Worm (Caenorhabditis elegans) whole organism, young adult: Measurements from ENCODE around the gene clec-118.

Experiments used
- B0019.2 ChIP-seq: fragments of 200-800 bp; sonication (Bioruptor generic); conservative IDR thresholded peaks from 2 replicates; pipeline ENCODE4 v1.3.6; 2022; ENCODE audit warnings: missing genetic modification reagents, missing genetic modification characterization, missing compliant biosample characterization
- F10E7.11 ChIP-seq: sonication (generic microtip); optimal IDR thresholded peaks from 2 replicates; lab custom pipeline; 2017; ENCODE audit warnings: mild to moderate bottlenecking, missing genetic modification characterization, moderate library complexity, missing compliant biosample characterization
- F23B12.7 ChIP-seq: sonication (generic microtip); optimal IDR thresholded peaks from 2 replicates; lab custom pipeline; 2017; ENCODE audit warnings: missing genetic modification characterization, mild to moderate bottlenecking, missing compliant biosample characterization, antibody characterized with exemption, moderate library complexity; ENCODE audit not compliant: insufficient read depth
- F33H1.4 ChIP-seq: fragments of 200-800 bp; sonication (Bioruptor generic); IDR thresholded peaks from 2 replicates; pipeline ENCODE4 v1.3.6; 2022; ENCODE audit warnings: missing genetic modification reagents, missing genetic modification characterization, missing compliant biosample characterization
- F37B4.10 ChIP-seq: fragments of 200-800 bp; sonication (Bioruptor generic); IDR thresholded peaks from 2 replicates; pipeline ENCODE4 v1.3.6; 2022; ENCODE audit warnings: missing genetic modification characterization, missing compliant biosample characterization
- Y53F4B.3 ChIP-seq: fragments of 200-800 bp; sonication (Bioruptor generic); IDR thresholded peaks from 2 replicates; pipeline ENCODE4 v1.3.6; 2022; ENCODE audit warnings: missing genetic modification reagents, missing genetic modification characterization, missing compliant biosample characterization
- Y56A3A.18 ChIP-seq: fragments of 200-800 bp; sonication (Bioruptor generic); IDR thresholded peaks from 2 replicates; pipeline ENCODE4 v1.3.6; 2022; ENCODE audit warnings: missing genetic modification reagents, missing genetic modification characterization, missing compliant biosample characterization
- aptf-3 ChIP-seq: fragments of 200-800 bp; sonication (Bioruptor generic); IDR thresholded peaks from 2 replicates; pipeline ENCODE4 v1.3.6; 2022; ENCODE audit warnings: missing genetic modification characterization, missing compliant biosample characterization
- attf-3 ChIP-seq: fragments of 200-800 bp; sonication (Bioruptor generic); conservative IDR thresholded peaks from 2 replicates; pipeline ENCODE4 v1.3.6; 2022; ENCODE audit warnings: missing genetic modification reagents, missing genetic modification characterization, missing compliant biosample characterization
- attf-6 ChIP-seq: fragments of 200-800 bp; sonication (Bioruptor generic); IDR thresholded peaks from 2 replicates; pipeline ENCODE4 v1.3.6; 2022; ENCODE audit warnings: missing genetic modification reagents, missing genetic modification characterization, missing compliant biosample characterization
- ceh-58 ChIP-seq: fragments of 200-800 bp; sonication (Bioruptor generic); IDR thresholded peaks from 2 replicates; pipeline ENCODE4 v1.3.6; 2022; ENCODE audit warnings: missing genetic modification characterization, missing compliant biosample characterization
- die-1 ChIP-seq: sonication (generic microtip); optimal IDR thresholded peaks from 2 replicates; lab custom pipeline; 2016; ENCODE audit warnings: missing genotype, mild to moderate bottlenecking, missing genetic modification characterization, missing compliant biosample characterization
- dox-1 ChIP-seq: fragments of 200-800 bp; sonication (Bioruptor generic); IDR thresholded peaks from 2 replicates; pipeline ENCODE4 v1.3.6; 2022; ENCODE audit warnings: missing genetic modification reagents, missing genetic modification characterization, missing compliant biosample characterization
- dpl-1 ChIP-seq: fragments of 150-350 bp; optimal IDR thresholded peaks from 2 replicates; lab custom pipeline; 2014; ENCODE audit warnings: missing biosample characterization, missing genetic modification reagents, missing genetic modification characterization
- efl-1 ChIP-seq: fragments of 150-350 bp; optimal IDR thresholded peaks from 2 replicates; lab custom pipeline; 2014; ENCODE audit warnings: missing biosample characterization, missing genetic modification reagents, missing genetic modification characterization
- egl-18 ChIP-seq: fragments of 200-800 bp; sonication (Bioruptor generic); IDR thresholded peaks from 2 replicates; pipeline ENCODE4 v1.3.6; 2022; ENCODE audit warnings: missing genetic modification reagents, missing genetic modification characterization, missing compliant biosample characterization
- ekl-4 ChIP-seq: fragments of 200-800 bp; sonication (Bioruptor generic); IDR thresholded peaks from 2 replicates; pipeline ENCODE4 v1.3.6; 2022; ENCODE audit warnings: missing genetic modification reagents, missing genetic modification characterization, missing compliant biosample characterization
- hmg-1.2 ChIP-seq: fragments of 200-800 bp; sonication (Bioruptor generic); IDR thresholded peaks from 2 replicates; pipeline ENCODE4 v1.3.6; 2022; ENCODE audit warnings: missing genetic modification reagents, missing genetic modification characterization, missing compliant biosample characterization
- hmg-20 ChIP-seq: fragments of 200-800 bp; sonication (Bioruptor generic); IDR thresholded peaks from 2 replicates; pipeline ENCODE4 v1.3.6; 2022; ENCODE audit warnings: missing genetic modification reagents, missing genetic modification characterization, missing compliant biosample characterization
- let-607 ChIP-seq, 2 experiments: fragments of 200-800 bp in 1 of 2; sonication (Bioruptor generic) in 1 of 2; sonication (generic microtip) in 1 of 2; optimal IDR thresholded peaks; 2 replicates each; lab custom pipeline; 2016 to 2018; ENCODE audit warnings: mild to moderate bottlenecking in 2 of 2, missing compliant biosample characterization in 2 of 2, missing genetic modification characterization in 2 of 2, moderate library complexity in 2 of 2, missing genotype in 1 of 2
- lin-40 ChIP-seq: sonication (generic microtip); optimal IDR thresholded peaks from 2 replicates; lab custom pipeline; 2016; ENCODE audit warnings: missing genetic modification characterization, mild to moderate bottlenecking, missing compliant biosample characterization, missing genotype, missing genetic modification reagents
- lir-1 ChIP-seq: fragments of 200-800 bp; sonication (Bioruptor generic); conservative IDR thresholded peaks from 2 replicates; pipeline ENCODE4 v1.3.6; 2022; ENCODE audit warnings: missing genetic modification reagents, missing genetic modification characterization, missing compliant biosample characterization
- mel-28 ChIP-seq: sonication (generic microtip); optimal IDR thresholded peaks from 2 replicates; lab custom pipeline; 2016; ENCODE audit warnings: borderline replicate concordance, mild to moderate bottlenecking, missing genetic modification characterization, missing compliant biosample characterization
- mes-4 ChIP-seq: sonication (generic microtip); optimal IDR thresholded peaks from 2 replicates; lab custom pipeline; 2016; ENCODE audit warnings: missing genotype, missing genetic modification characterization, missing compliant biosample characterization
- nfya-1 ChIP-seq: sonication (generic microtip); optimal IDR thresholded peaks from 2 replicates; lab custom pipeline; 2017; ENCODE audit warnings: antibody characterized with exemption, missing compliant biosample characterization, missing genetic modification characterization, borderline replicate concordance; ENCODE audit not compliant: insufficient read depth
- nhr-27 ChIP-seq: fragments of 200-800 bp; sonication (Bioruptor generic); optimal IDR thresholded peaks from 2 replicates; lab custom pipeline; 2018; ENCODE audit warnings: mild to moderate bottlenecking, missing genetic modification characterization, moderate library complexity, missing compliant biosample characterization
- nhr-80 ChIP-seq: sonication (generic microtip); optimal IDR thresholded peaks from 2 replicates; lab custom pipeline; 2016; ENCODE audit warnings: missing genetic modification characterization, missing compliant biosample characterization
- pbrm-1 ChIP-seq: fragments of 200-800 bp; sonication (Bioruptor generic); IDR thresholded peaks from 2 replicates; pipeline ENCODE4 v1.3.6; 2022; ENCODE audit warnings: missing genetic modification reagents, missing genetic modification characterization, missing compliant biosample characterization
- pha-4 ChIP-seq: fragments of 150-350 bp; sonication (generic microtip); optimal IDR thresholded peaks from 2 replicates; lab custom pipeline; 2014; ENCODE audit warnings: missing biosample characterization, missing genetic modification reagents, missing genetic modification characterization
- repo-1 ChIP-seq: sonication (generic microtip); optimal IDR thresholded peaks from 2 replicates; lab custom pipeline; 2017; ENCODE audit warnings: mild to moderate bottlenecking, missing genetic modification characterization, missing compliant biosample characterization
- sea-2 ChIP-seq: fragments of 200-800 bp; sonication (Bioruptor generic); IDR thresholded peaks from 2 replicates; pipeline ENCODE4 v1.3.6; 2022; ENCODE audit warnings: missing genetic modification characterization, missing compliant biosample characterization
- snpc-1.1 ChIP-seq: sonication (generic microtip); optimal IDR thresholded peaks from 2 replicates; lab custom pipeline; 2017; ENCODE audit warnings: missing genetic modification characterization, mild to moderate bottlenecking, missing compliant biosample characterization, antibody characterized with exemption, moderate library complexity, missing genotype, missing genetic modification reagents; ENCODE audit not compliant: insufficient read depth
- snpc-1.3 ChIP-seq: sonication (generic microtip); optimal IDR thresholded peaks from 2 replicates; lab custom pipeline; 2017; ENCODE audit warnings: missing genetic modification characterization, mild to moderate bottlenecking, missing compliant biosample characterization, antibody characterized with exemption, moderate library complexity, missing genotype, missing genetic modification reagents; ENCODE audit not compliant: insufficient read depth
- snpc-4 ChIP-seq, 5 experiments: fragments of 150-350 bp in 1 of 5; sonication (generic microtip) in 4 of 5; optimal IDR thresholded peaks; 2 replicates each; lab custom pipeline; 2014 to 2018; ENCODE audit warnings: missing genetic modification characterization in 5 of 5, missing biosample characterization in 3 of 5, antibody characterized with exemption in 2 of 5, mild to moderate bottlenecking in 2 of 5, missing compliant biosample characterization in 2 of 5, missing genotype in 2 of 5, moderate library complexity in 2 of 5, missing genetic modification reagents in 1 of 5
- tbp1 ChIP-seq: fragments of 200-800 bp; sonication (Bioruptor generic); optimal IDR thresholded peaks from 2 replicates; lab custom pipeline; 2018; ENCODE audit warnings: mild to moderate bottlenecking, missing genetic modification characterization, missing compliant biosample characterization
- tbx-9 ChIP-seq: sonication (generic microtip); optimal IDR thresholded peaks from 2 replicates; lab custom pipeline; 2016; ENCODE audit warnings: borderline replicate concordance, missing genetic modification characterization, inconsistent platforms, missing compliant biosample characterization
- tlf-1 ChIP-seq: fragments of 200-800 bp; sonication (Bioruptor generic); optimal IDR thresholded peaks from 2 replicates; lab custom pipeline; 2018; ENCODE audit warnings: mild to moderate bottlenecking, missing genetic modification characterization, missing compliant biosample characterization
- unc-62 ChIP-seq: fragments of 150-350 bp; optimal IDR thresholded peaks from 2 replicates; lab custom pipeline; 2014; ENCODE audit warnings: missing biosample characterization, missing genetic modification reagents, missing genetic modification characterization
- zfh-2 ChIP-seq: fragments of 200-800 bp; sonication (Bioruptor generic); conservative IDR thresholded peaks from 2 replicates; pipeline ENCODE4 v1.3.6; 2022; ENCODE audit warnings: missing genetic modification reagents, missing genetic modification characterization, missing compliant biosample characterization
- ztf-22 ChIP-seq: fragments of 200-800 bp; sonication (Bioruptor generic); optimal IDR thresholded peaks from 2 replicates; lab custom pipeline; 2018; ENCODE audit warnings: mild to moderate bottlenecking, missing genetic modification characterization, moderate library complexity, missing compliant biosample characterization
- ztf-26 ChIP-seq: sonication (generic microtip); optimal IDR thresholded peaks from 2 replicates; lab custom pipeline; 2017; ENCODE audit warnings: missing genetic modification characterization, missing compliant biosample characterization

clec-118 gene

DNA sequence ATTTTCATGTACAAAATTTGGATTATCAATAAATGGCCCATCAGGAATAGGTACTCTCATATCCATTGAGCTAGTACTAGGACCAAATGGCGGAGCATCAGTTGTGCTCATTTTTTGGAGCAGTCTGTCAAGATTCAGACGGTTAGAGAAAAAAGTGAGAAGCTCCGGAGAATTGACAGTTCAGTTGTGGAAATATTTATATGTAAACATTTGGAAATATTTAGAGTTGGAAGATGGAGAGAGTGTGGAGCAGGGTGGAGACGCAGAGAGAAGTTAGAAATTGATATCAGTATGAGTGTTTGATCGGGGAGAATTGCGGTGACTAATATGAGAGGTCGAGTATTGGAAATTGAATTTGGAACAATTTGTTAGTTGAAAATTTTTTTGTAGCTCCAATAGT lies 8.9 kb upstream of the clec-118 start:
- TF ChIP-seq tlf-1: no peak
- TF ChIP-seq tbp1 (GFP tag; lab: Kevin White, UChicago): no peak
- no peak for TF ChIP-seq tbx-9 (tag; lab: Kevin White, UChicago)
- peak; percentile 49 to 74 for TF ChIP-seq let-607 (tag; optimal IDR thresholded peaks at IDR 0.05; lab: Kevin White, UChicago)
- no peak for TF ChIP-seq repo-1 (tag; lab: Kevin White, UChicago)
- peak; percentile 68 for TF ChIP-seq pha-4 (tag; lab: Kevin White, UChicago)
- TF ChIP-seq nhr-80 (tag; lab: Kevin White, UChicago): peak; percentile 71
- no peak for TF ChIP-seq aptf-3
- no peak for TF ChIP-seq F10E7.11 (tag; lab: Kevin White, UChicago)
- TF ChIP-seq snpc-1.3 (tag; lab: Kevin White, UChicago): no peak
- TF ChIP-seq Y53F4B.3 (GFP tag; lab: Robert Waterston, UW): no peak
- no peak for TF ChIP-seq sea-2 (GFP tag; lab: Robert Waterston, UW)
- TF ChIP-seq nhr-27 (tag; lab: Kevin White, UChicago): no peak
- peak; percentile 24 for TF ChIP-seq unc-62
- TF ChIP-seq lin-40 (tag; lab: Kevin White, UChicago): no peak
- no peak for TF ChIP-seq efl-1 (GFP tag; lab: Kevin White, UChicago)
- no peak for TF ChIP-seq mel-28 (tag; lab: Kevin White, UChicago)
- TF ChIP-seq lir-1: no peak
- TF ChIP-seq mes-4 (tag; lab: Kevin White, UChicago): no peak
- no peak for TF ChIP-seq hmg-20
- no peak for TF ChIP-seq egl-18 (GFP tag; lab: Robert Waterston, UW)
- TF ChIP-seq hmg-1.2 (GFP tag; lab: Robert Waterston, UW): peak; percentile 73; the same call in 1 of the 2 replicates
- TF ChIP-seq ekl-4 (GFP tag; lab: Robert Waterston, UW): no peak
- no peak for TF ChIP-seq F33H1.4 (GFP tag; lab: Robert Waterston, UW)
- TF ChIP-seq ztf-26 (tag; lab: Kevin White, UChicago): no peak
- no peak for TF ChIP-seq ztf-22 (GFP tag; lab: Kevin White, UChicago)
- TF ChIP-seq snpc-4 (GFP tag; optimal IDR thresholded peaks at IDR 0.05; lab: Kevin White, UChicago): no peak
- TF ChIP-seq snpc-4 (tag; optimal IDR thresholded peaks at IDR 0.05; lab: Kevin White, UChicago): no peak
- no peak for TF ChIP-seq F37B4.10 (GFP tag; lab: Robert Waterston, UW)
- no peak for TF ChIP-seq ceh-58 (GFP tag; lab: Robert Waterston, UW)

DNA sequence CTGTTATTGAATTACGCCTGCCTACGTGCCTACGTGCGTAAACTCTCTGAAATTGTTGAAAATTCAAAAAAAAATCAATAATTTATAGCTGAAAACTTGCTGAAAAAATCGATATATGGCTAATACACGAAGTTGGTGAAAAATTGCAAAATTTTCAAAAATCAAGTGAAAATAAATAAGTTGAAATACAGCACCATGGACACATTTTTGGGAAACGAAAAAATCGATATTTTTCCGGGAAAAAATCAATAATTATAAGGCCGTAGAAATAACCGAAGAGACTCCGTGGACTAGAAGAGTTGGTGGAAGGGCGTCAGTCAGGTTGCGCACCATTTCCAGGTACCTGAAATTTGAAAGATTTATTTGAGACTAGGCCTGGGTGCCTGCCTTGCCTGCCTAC lies 2.4 kb upstream of the clec-118 start:
- no peak for TF ChIP-seq nfya-1 (tag; lab: Kevin White, UChicago)
- TF ChIP-seq attf-6: no peak
- no peak for TF ChIP-seq attf-3 (GFP tag; lab: Robert Waterston, UW)
- TF ChIP-seq F23B12.7 (tag; lab: Kevin White, UChicago): no peak
- TF ChIP-seq B0019.2 (GFP tag; lab: Robert Waterston, UW): no peak
- TF ChIP-seq mes-4 (tag; lab: Kevin White, UChicago): no peak
- no peak for TF ChIP-seq tbp1 (GFP tag; lab: Kevin White, UChicago)
- no peak for TF ChIP-seq dox-1 (GFP tag; lab: Robert Waterston, UW)
- TF ChIP-seq die-1 (tag; lab: Kevin White, UChicago): no peak
- no peak for TF ChIP-seq dpl-1
- no peak for TF ChIP-seq Y56A3A.18
- no peak for TF ChIP-seq pbrm-1 (GFP tag; lab: Robert Waterston, UW)
- TF ChIP-seq zfh-2 (GFP tag; lab: Robert Waterston, UW): no peak
- no peak for TF ChIP-seq snpc-1.1 (tag; lab: Kevin White, UChicago)
